Worm (Caenorhabditis elegans) whole organism, L2 larva: ENCODE data around the gene R160.2.
"Not testable (repeated sequence)": the region's sequence is repeated elsewhere in the genome, so short reads cannot be mapped to it uniquely, and the experiment has no call there.

Experiments used
- C34F6.9 ChIP-seq: fragments of 150-350 bp; optimal IDR thresholded peaks from 2 replicates; lab custom pipeline; 2014; ENCODE audit warnings: missing biosample characterization, missing genetic modification characterization
- F13H6.1 ChIP-seq: sonication (generic microtip); optimal IDR thresholded peaks from 2 replicates; lab custom pipeline; 2016; ENCODE audit warnings: missing genetic modification characterization, missing compliant biosample characterization
- R02D3.7 ChIP-seq: fragments of 150-350 bp; optimal IDR thresholded peaks from 2 replicates; lab custom pipeline; 2014; ENCODE audit warnings: missing biosample characterization, missing genetic modification characterization
- Y55F3AM.14 ChIP-seq: fragments of 200-800 bp; sonication (Bioruptor generic); optimal IDR thresholded peaks from 2 replicates; lab custom pipeline; 2018; ENCODE audit warnings: mild to moderate bottlenecking, missing genetic modification characterization, missing compliant biosample characterization
- ZK546.5 ChIP-seq: sonication (generic microtip); optimal IDR thresholded peaks from 2 replicates; lab custom pipeline; 2017; ENCODE audit warnings: missing biosample characterization, missing genetic modification characterization
- alr-1 ChIP-seq: fragments of 150-350 bp; optimal IDR thresholded peaks from 2 replicates; lab custom pipeline; 2014; ENCODE audit warnings: missing biosample characterization, missing genetic modification characterization
- aly-2 ChIP-seq: fragments of 150-350 bp; optimal IDR thresholded peaks from 2 replicates; lab custom pipeline; 2014; ENCODE audit warnings: missing biosample characterization, missing genetic modification characterization
- ama-1 ChIP-seq: fragments of 150-350 bp; optimal IDR thresholded peaks from 2 replicates; lab custom pipeline; 2018; ENCODE audit warnings: inconsistent platforms
- ceh-82 ChIP-seq: fragments of 150-350 bp; optimal IDR thresholded peaks from 2 replicates; lab custom pipeline; 2014; ENCODE audit warnings: missing biosample characterization, missing genetic modification characterization
- crh-2 ChIP-seq: sonication (generic microtip); optimal IDR thresholded peaks from 2 replicates; lab custom pipeline; 2017; ENCODE audit warnings: missing biosample characterization, missing genetic modification characterization
- egl-27 ChIP-seq: sonication (generic microtip); optimal IDR thresholded peaks from 3 replicates; lab custom pipeline; 2017; ENCODE audit warnings: missing biosample characterization, missing genetic modification reagents, missing genetic modification characterization
- elt-1 ChIP-seq: fragments of 150-350 bp; optimal IDR thresholded peaks from 2 replicates; lab custom pipeline; 2014; ENCODE audit warnings: missing biosample characterization, missing genetic modification characterization
- elt-3 ChIP-seq: sonication (generic microtip); optimal IDR thresholded peaks from 2 replicates; lab custom pipeline; 2017; ENCODE audit warnings: missing biosample characterization, missing genetic modification characterization
- fos-1 ChIP-seq: fragments of 150-350 bp; optimal IDR thresholded peaks from 2 replicates; lab custom pipeline; 2014; ENCODE audit warnings: missing biosample characterization, missing genetic modification characterization
- lin-13 ChIP-seq: fragments of 150-350 bp; optimal IDR thresholded peaks from 2 replicates; lab custom pipeline; 2014; ENCODE audit warnings: missing biosample characterization, missing genetic modification reagents, missing genetic modification characterization
- lin-39 ChIP-seq: fragments of 150-350 bp; optimal IDR thresholded peaks from 2 replicates; lab custom pipeline; 2014; ENCODE audit warnings: missing biosample characterization, missing genetic modification reagents, missing genetic modification characterization
- lsy-2 ChIP-seq, 2 experiments: fragments of 150-350 bp in 1 of 2; sonication (generic microtip) in 1 of 2; optimal IDR thresholded peaks; 2 replicates each; lab custom pipeline; 2014 to 2017; ENCODE audit warnings: missing biosample characterization in 2 of 2, missing genetic modification characterization in 2 of 2
- mab-5 ChIP-seq: fragments of 150-350 bp; optimal IDR thresholded peaks from 2 replicates; lab custom pipeline; 2014; ENCODE audit warnings: missing biosample characterization, missing genetic modification characterization
- mbf-1 ChIP-seq: sonication (generic microtip); optimal IDR thresholded peaks from 2 replicates; lab custom pipeline; 2017; ENCODE audit warnings: missing biosample characterization, missing genetic modification characterization
- mdl-1 ChIP-seq, 2 experiments: fragments of 150-350 bp in 1 of 2; sonication (generic microtip) in 1 of 2; optimal IDR thresholded peaks; 2 replicates each; lab custom pipeline; 2017; ENCODE audit warnings: missing biosample characterization in 2 of 2, missing genetic modification characterization in 2 of 2
- nhr-10 ChIP-seq: sonication (generic microtip); optimal IDR thresholded peaks from 2 replicates; lab custom pipeline; 2017; ENCODE audit warnings: missing biosample characterization, missing genetic modification characterization
- nhr-12 ChIP-seq: fragments of 150-350 bp; optimal IDR thresholded peaks from 2 replicates; lab custom pipeline; 2014; ENCODE audit warnings: missing biosample characterization, missing genetic modification characterization
- nhr-129 ChIP-seq: fragments of 150-350 bp; optimal IDR thresholded peaks from 2 replicates; lab custom pipeline; 2014; ENCODE audit warnings: missing biosample characterization, missing genetic modification characterization
- nhr-23 ChIP-seq: fragments of 150-350 bp; optimal IDR thresholded peaks from 2 replicates; lab custom pipeline; 2014; ENCODE audit warnings: missing biosample characterization, missing genetic modification reagents, missing genetic modification characterization
- nhr-237 ChIP-seq: fragments of 150-350 bp; optimal IDR thresholded peaks from 2 replicates; lab custom pipeline; 2014; ENCODE audit warnings: missing biosample characterization, missing genetic modification characterization
- nhr-25 ChIP-seq: fragments of 150-350 bp; sonication (generic microtip); optimal IDR thresholded peaks from 3 replicates; lab custom pipeline; 2014; ENCODE audit warnings: missing biosample characterization, missing genetic modification characterization
- nhr-77 ChIP-seq: fragments of 150-350 bp; optimal IDR thresholded peaks from 2 replicates; lab custom pipeline; 2014; ENCODE audit warnings: missing biosample characterization, missing genetic modification characterization
- sem-4 ChIP-seq: fragments of 150-350 bp; optimal IDR thresholded peaks from 2 replicates; lab custom pipeline; 2014; ENCODE audit warnings: missing biosample characterization, missing genetic modification reagents, missing genetic modification characterization
- skn-1 ChIP-seq: sonication (generic microtip); optimal IDR thresholded peaks from 2 replicates; lab custom pipeline; 2017; ENCODE audit warnings: missing biosample characterization, missing genetic modification characterization
- sma-9 ChIP-seq, 2 experiments: fragments of 150-350 bp in 1 of 2; sonication (generic microtip) in 1 of 2; optimal IDR thresholded peaks; 2 replicates each; lab custom pipeline; 2014 to 2016; ENCODE audit warnings: missing genetic modification characterization in 2 of 2, mild to moderate bottlenecking in 1 of 2, missing biosample characterization in 1 of 2, missing compliant biosample characterization in 1 of 2, missing genetic modification reagents in 1 of 2, moderate library complexity in 1 of 2
- unc-55 ChIP-seq: fragments of 150-350 bp; sonication (generic microtip); optimal IDR thresholded peaks from 3 replicates; lab custom pipeline; 2014; ENCODE audit warnings: missing biosample characterization, missing genetic modification reagents, missing genetic modification characterization
- unc-62 ChIP-seq: fragments of 150-350 bp; optimal IDR thresholded peaks from 2 replicates; lab custom pipeline; 2014; ENCODE audit warnings: missing biosample characterization, missing genetic modification reagents, missing genetic modification characterization
- zag-1 ChIP-seq: fragments of 150-350 bp; optimal IDR thresholded peaks from 2 replicates; lab custom pipeline; 2014; ENCODE audit warnings: missing biosample characterization, missing genetic modification characterization
- ztf-1 ChIP-seq: fragments of 200-800 bp; sonication (Bioruptor generic); conservative IDR thresholded peaks from 2 replicates; pipeline ENCODE4 v1.3.6; 2022; ENCODE audit warnings: missing genetic modification characterization, missing compliant biosample characterization
- ztf-11 ChIP-seq: sonication (generic microtip); optimal IDR thresholded peaks from 2 replicates; lab custom pipeline; 2017; ENCODE audit warnings: missing biosample characterization, missing genetic modification characterization
- ztf-4 ChIP-seq: fragments of 150-350 bp; optimal IDR thresholded peaks from 2 replicates; lab custom pipeline; 2014; ENCODE audit warnings: missing biosample characterization, missing genetic modification characterization

R160.2 gene

ce11 chrX:4357467-4357866 is 19.2 kb downstream of the R160.2 start, which contains the start of gene F14H12.6:
Gene F14H12.6 (minus strand): TSS chrX:4357567.
- TF ChIP-seq ama-1 (lab: Kevin White, UChicago) (no peak), egl-27 (no peak), F13H6.1 (tag; lab: Kevin White, UChicago) (no peak), C34F6.9 (tag; lab: Kevin White, UChicago) (no peak), mab-5 (tag; lab: Kevin White, UChicago) (no peak), lin-13 (GFP tag; lab: Kevin White, UChicago) (no peak), nhr-129 (tag; lab: Kevin White, UChicago) (no peak), alr-1 (tag; lab: Kevin White, UChicago) (no peak), zag-1 (no peak), mbf-1 (no peak), Y55F3AM.14 (GFP tag; lab: Kevin White, UChicago) (no peak), ztf-1 (GFP tag; lab: Robert Waterston, UW) (no peak), mdl-1 (tag; optimal IDR thresholded peaks at IDR 0.05; lab: Kevin White, UChicago) (no peak), nhr-77 (tag; lab: Kevin White, UChicago) (no peak), aly-2 (tag; lab: Kevin White, UChicago) (no peak), nhr-10 (tag; lab: Kevin White, UChicago) (no peak)

ce11 chrX:4353318-4353717 is 23.4 kb downstream of the R160.2 start, which contains the start of gene col-165:
Gene col-165 (plus strand): TSS chrX:4353618.
- no peak for TF ChIP-seq R02D3.7
- TF ChIP-seq sem-4 (tag; lab: Kevin White, UChicago): no peak
- no peak for TF ChIP-seq nhr-23 (tag; lab: Kevin White, UChicago)
- TF ChIP-seq aly-2 (tag; lab: Kevin White, UChicago): no peak
- TF ChIP-seq sma-9 (GFP tag; optimal IDR thresholded peaks at IDR 0.05; lab: Kevin White, UChicago): no peak
- TF ChIP-seq sma-9 (tag; optimal IDR thresholded peaks at IDR 0.05; lab: Kevin White, UChicago): no peak
- no peak for TF ChIP-seq unc-62 (GFP tag; lab: Kevin White, UChicago)
- TF ChIP-seq, all 48 proteins: peak for 0

- TF ChIP-seq lsy-2 (tag; optimal IDR thresholded peaks at IDR 0.05; lab: Kevin White, UChicago): no peak
- TF ChIP-seq lin-39 (tag; lab: Kevin White, UChicago): no peak
- no peak for TF ChIP-seq crh-2 (tag; lab: Kevin White, UChicago)
- TF ChIP-seq egl-27: no peak
- TF ChIP-seq nhr-10 (tag; lab: Kevin White, UChicago): no peak
- TF ChIP-seq elt-1 (tag; lab: Kevin White, UChicago): no peak
Observed at ce11 chrX:4350198-4350597, 26.5 kb downstream of the R160.2 start, which contains the start of gene F14H12.2. Gene F14H12.2 (plus strand): TSS chrX:4350498.

ce11 chrX:4343915-4344314 is 32.8 kb downstream of the R160.2 start, which contains the start of gene F14H12.3:
Gene F14H12.3 (plus strand): TSS chrX:4344215.
- TF ChIP-seq ztf-4 (tag; lab: Kevin White, UChicago) (no peak), nhr-25 (tag; lab: Kevin White, UChicago) (no peak), nhr-237 (tag; lab: Kevin White, UChicago) (no peak), alr-1 (tag; lab: Kevin White, UChicago) (no peak), fos-1 (tag; lab: Kevin White, UChicago) (no peak), unc-55 (GFP tag; lab: Kevin White, UChicago) (no peak), ama-1 (lab: Kevin White, UChicago) (no peak)

ce11 chrX:4342730-4343129 is 34.0 kb downstream of the R160.2 start:
- TF ChIP-seq nhr-12 (tag; lab: Kevin White, UChicago): no peak
- no peak for TF ChIP-seq ztf-11
- TF ChIP-seq fos-1 (tag; lab: Kevin White, UChicago): no peak
- no peak for TF ChIP-seq elt-3 (tag; lab: Kevin White, UChicago)
- TF ChIP-seq crh-2 (tag; lab: Kevin White, UChicago): no peak
- no peak for TF ChIP-seq unc-62 (GFP tag; lab: Kevin White, UChicago)

ce11 chrX:4339332-4339731 is 37.4 kb downstream of the R160.2 start, which contains the start of gene cst-1:
Gene cst-1 (plus strand): TSS chrX:4339632.
- TF ChIP-seq skn-1, ZK546.5, ceh-82 (tag; lab: Kevin White, UChicago): not testable (repeated sequence)
